Worm (Caenorhabditis elegans): ENCODE measurements around the gene smap-1.

- TF ChIP-seq lin-11 (tag; optimal IDR thresholded peaks at IDR 0.05) (no peak), ceh-30 (tag; optimal IDR thresholded peaks at IDR 0.05) (no peak), elt-4 (tag; optimal IDR thresholded peaks at IDR 0.05) (no peak), pag-3 (tag; optimal IDR thresholded peaks at IDR 0.05; ENCODE audit: borderline replicate concordance) (no peak), T23F11.4 (GFP tag; optimal IDR thresholded peaks at IDR 0.05) (no peak), ceh-9 (tag; optimal IDR thresholded peaks at IDR 0.05) (no peak), Y22D7AL.16 (tag; optimal IDR thresholded peaks at IDR 0.05) (no peak), tbx-2 (tag; optimal IDR thresholded peaks at IDR 0.05) (no peak), F13H6.1 (tag; optimal IDR thresholded peaks at IDR 0.05) (no peak)
These were observed 3.1 kb downstream of the smap-1 start for ce11 chrIII:10736322-10736985.
